Fruit fly (Drosophila melanogaster) whole organism: ENCODE results near the gene Lip4.

ENCODE experiments used
- Dll ChIP-seq: fragments of >200 bp; optimal IDR thresholded peaks from 2 replicates; lab custom pipeline; 2017
- EcR ChIP-seq, 2 experiments: fragments of >200 bp; optimal IDR thresholded peaks; 2 replicates each; lab custom pipeline; 2017; ENCODE audit warnings: missing biosample characterization in 2 of 2, missing genetic modification characterization in 2 of 2, missing genetic modification reagents in 2 of 2
- pan ChIP-seq: fragments of >200 bp; optimal IDR thresholded peaks from 2 replicates; lab custom pipeline; 2017
- psq ChIP-seq: fragments of >200 bp; optimal IDR thresholded peaks from 2 replicates; lab custom pipeline; 2017
- usp ChIP-seq: fragments of >200 bp; optimal IDR thresholded peaks from 2 replicates; lab custom pipeline; 2017; ENCODE audit warnings: missing biosample characterization, missing genetic modification characterization, mixed read lengths

- TF ChIP-seq psq (lab: Kevin White, UChicago), result no peak
- TF ChIP-seq pan (lab: Kevin White, UChicago), result no peak
- TF ChIP-seq usp (GFP tag; lab: Kevin White, UChicago), result no peak
- no peak for TF ChIP-seq Dll (lab: Kevin White, UChicago)
- TF ChIP-seq EcR (GFP tag; optimal IDR thresholded peaks at IDR 0.05; lab: Kevin White, UChicago), result no peak
Measured at dm6 chr2L:10514586-10515137, 12.7 kb upstream of the Lip4 start.
